Fruit fly (Drosophila melanogaster): ENCODE data around the gene CG1239.

- TF ChIP-seq CG34367 (tag; optimal IDR thresholded peaks at IDR 0.05) (no peak), CG12605 (GFP tag; IDR thresholded peaks at IDR 0.05) (no peak), EcR (GFP tag; optimal IDR thresholded peaks at IDR 0.05) (no peak), Snoo (tag; optimal IDR thresholded peaks at IDR 0.05) (no peak), CG13204 (GFP tag; optimal IDR thresholded peaks at IDR 0.05) (no peak)
Measured at dm6 chr3R:5760980-5761379, 27.7 kb downstream of the CG1239 start.
